Worm (Caenorhabditis elegans) whole organism, young adult: Measurements from ENCODE around the gene zipt-7.1.

ENCODE experiments used
- B0035.1 ChIP-seq: sonication (generic microtip); optimal IDR thresholded peaks from 2 replicates; lab custom pipeline; 2016; ENCODE audit warnings: missing genetic modification characterization, mild to moderate bottlenecking, missing compliant biosample characterization, missing genotype, missing genetic modification reagents
- B0261.1 ChIP-seq: sonication (generic microtip); optimal IDR thresholded peaks from 2 replicates; lab custom pipeline; 2016; ENCODE audit warnings: mild to moderate bottlenecking, missing genetic modification characterization, moderate library complexity, missing compliant biosample characterization
- F22D6.2 ChIP-seq: sonication (generic microtip); optimal IDR thresholded peaks from 2 replicates; lab custom pipeline; 2016; ENCODE audit warnings: mild to moderate bottlenecking, missing genetic modification characterization, missing compliant biosample characterization
- F33H1.4 ChIP-seq: fragments of 200-800 bp; sonication (Bioruptor generic); IDR thresholded peaks from 2 replicates; pipeline ENCODE4 v1.3.6; 2022; ENCODE audit warnings: missing genetic modification reagents, missing genetic modification characterization, missing compliant biosample characterization
- F37B4.10 ChIP-seq: fragments of 200-800 bp; sonication (Bioruptor generic); IDR thresholded peaks from 2 replicates; pipeline ENCODE4 v1.3.6; 2022; ENCODE audit warnings: missing genetic modification characterization, missing compliant biosample characterization
- F49E8.2 ChIP-seq: sonication (generic microtip); optimal IDR thresholded peaks from 3 replicates; lab custom pipeline; 2017; ENCODE audit warnings: missing genetic modification characterization, mild to moderate bottlenecking, missing compliant biosample characterization, antibody characterized with exemption, moderate library complexity; ENCODE audit not compliant: insufficient read depth
- T07F8.4 ChIP-seq: sonication (generic microtip); optimal IDR thresholded peaks from 2 replicates; lab custom pipeline; 2016; ENCODE audit warnings: mild to moderate bottlenecking, missing genetic modification characterization, moderate library complexity, missing compliant biosample characterization
- Y67H2A.10 ChIP-seq: fragments of 200-800 bp; sonication (Bioruptor generic); conservative IDR thresholded peaks from 2 replicates; pipeline ENCODE4 v1.3.6; 2022; ENCODE audit warnings: missing genetic modification reagents, missing genetic modification characterization, missing compliant biosample characterization
- ZK185.1 ChIP-seq: sonication (generic microtip); optimal IDR thresholded peaks from 2 replicates; lab custom pipeline; 2016; ENCODE audit warnings: mild to moderate bottlenecking, missing genetic modification characterization, missing compliant biosample characterization; ENCODE audit not compliant: poor library complexity, severe bottlenecking
- ama-1 ChIP-seq, 3 experiments: fragments of 150-350 bp in 1 of 3; sonication (generic microtip) in 2 of 3; optimal IDR thresholded peaks; 2 replicates each; lab custom pipeline; 2014 to 2018; ENCODE audit warnings: missing biosample characterization in 2 of 3, missing genetic modification characterization in 2 of 3, missing genetic modification reagents in 2 of 3
- aptf-2 ChIP-seq: fragments of 200-800 bp; sonication (Bioruptor generic); conservative IDR thresholded peaks from 2 replicates; pipeline ENCODE4 v1.3.6; 2022; ENCODE audit warnings: missing genetic modification reagents, missing genetic modification characterization, missing compliant biosample characterization
- athp-1 ChIP-seq: sonication (generic microtip); optimal IDR thresholded peaks from 2 replicates; lab custom pipeline; 2017; ENCODE audit warnings: mild to moderate bottlenecking, missing genetic modification characterization, missing compliant biosample characterization
- attf-5 ChIP-seq: fragments of 200-800 bp; sonication (Bioruptor generic); optimal IDR thresholded peaks from 2 replicates; lab custom pipeline; 2018; ENCODE audit warnings: mild to moderate bottlenecking, missing genetic modification characterization, missing compliant biosample characterization
- cebp-1 ChIP-seq, 2 experiments: fragments of 200-800 bp in 1 of 2; sonication (Bioruptor generic) in 1 of 2; sonication (generic microtip) in 1 of 2; IDR thresholded peaks in 1 of 2; optimal IDR thresholded peaks in 1 of 2; 2 replicates each; pipeline versions ENCODE4 v1.3.6 to Lab custom; 2017 to 2022; ENCODE audit warnings: missing compliant biosample characterization in 2 of 2, missing genetic modification characterization in 2 of 2, mild to moderate bottlenecking in 1 of 2, missing genetic modification reagents in 1 of 2, moderate library complexity in 1 of 2
- ceh-40 ChIP-seq: fragments of 200-800 bp; sonication (Bioruptor generic); IDR thresholded peaks from 2 replicates; pipeline ENCODE4 v1.3.6; 2022; ENCODE audit warnings: missing genetic modification characterization, missing compliant biosample characterization
- chd-7 ChIP-seq: sonication (generic microtip); optimal IDR thresholded peaks from 2 replicates; lab custom pipeline; 2016; ENCODE audit warnings: mild to moderate bottlenecking, missing genetic modification characterization, moderate library complexity, missing compliant biosample characterization
- him-1 ChIP-seq: sonication (generic microtip); optimal IDR thresholded peaks from 2 replicates; lab custom pipeline; 2016; ENCODE audit warnings: missing genotype, missing genetic modification reagents, missing genetic modification characterization, missing compliant biosample characterization
- hlh-12 ChIP-seq: sonication (generic microtip); optimal IDR thresholded peaks from 2 replicates; lab custom pipeline; 2016; ENCODE audit warnings: missing genetic modification characterization, missing compliant biosample characterization
- hmg-1.2 ChIP-seq: fragments of 200-800 bp; sonication (Bioruptor generic); IDR thresholded peaks from 2 replicates; pipeline ENCODE4 v1.3.6; 2022; ENCODE audit warnings: missing genetic modification reagents, missing genetic modification characterization, missing compliant biosample characterization
- let-526 ChIP-seq: fragments of 200-800 bp; sonication (Bioruptor generic); IDR thresholded peaks from 2 replicates; pipeline ENCODE4 v1.3.6; 2022; ENCODE audit warnings: missing genetic modification reagents, missing genetic modification characterization, missing compliant biosample characterization
- let-607 ChIP-seq, 2 experiments: fragments of 200-800 bp in 1 of 2; sonication (Bioruptor generic) in 1 of 2; sonication (generic microtip) in 1 of 2; optimal IDR thresholded peaks; 2 replicates each; lab custom pipeline; 2016 to 2018; ENCODE audit warnings: mild to moderate bottlenecking in 2 of 2, missing compliant biosample characterization in 2 of 2, missing genetic modification characterization in 2 of 2, moderate library complexity in 2 of 2, missing genotype in 1 of 2
- lin-26 ChIP-seq: fragments of 200-800 bp; sonication (Bioruptor generic); IDR thresholded peaks from 2 replicates; pipeline ENCODE4 v1.3.6; 2022; ENCODE audit warnings: missing genetic modification reagents, missing genetic modification characterization, missing compliant biosample characterization
- lin-35 ChIP-seq, 3 experiments: fragments of 150-350 bp in 2 of 3; sonication (generic microtip) in 1 of 3; optimal IDR thresholded peaks; 2 replicates each; lab custom pipeline; 2014 to 2018; ENCODE audit warnings: missing biosample characterization in 3 of 3, missing genetic modification characterization in 3 of 3, missing genetic modification reagents in 3 of 3
- madf-10 ChIP-seq: sonication (generic microtip); optimal IDR thresholded peaks from 2 replicates; lab custom pipeline; 2016; ENCODE audit warnings: mild to moderate bottlenecking, missing genetic modification characterization, missing compliant biosample characterization
- mcd-1 ChIP-seq: fragments of 200-800 bp; sonication (Bioruptor generic); IDR thresholded peaks from 2 replicates; pipeline ENCODE4 v1.3.6; 2022; ENCODE audit warnings: missing genetic modification reagents, missing genetic modification characterization, missing compliant biosample characterization
- nfya-2 ChIP-seq: fragments of 200-800 bp; sonication (Bioruptor generic); IDR thresholded peaks from 2 replicates; pipeline ENCODE4 v1.3.6; 2022; ENCODE audit warnings: missing genetic modification reagents, missing genetic modification characterization, missing compliant biosample characterization
- nfyb-1 ChIP-seq: fragments of 200-800 bp; sonication (Bioruptor generic); IDR thresholded peaks from 2 replicates; pipeline ENCODE4 v1.3.6; 2022; ENCODE audit warnings: missing genetic modification reagents, missing genetic modification characterization, missing compliant biosample characterization
- nhr-179 ChIP-seq: sonication (generic microtip); optimal IDR thresholded peaks from 2 replicates; lab custom pipeline; 2016; ENCODE audit warnings: mild to moderate bottlenecking, missing genetic modification characterization, missing compliant biosample characterization
- nhr-80 ChIP-seq: sonication (generic microtip); optimal IDR thresholded peaks from 2 replicates; lab custom pipeline; 2016; ENCODE audit warnings: missing genetic modification characterization, missing compliant biosample characterization
- nhr-90 ChIP-seq: sonication (generic microtip); optimal IDR thresholded peaks from 2 replicates; lab custom pipeline; 2016; ENCODE audit warnings: missing genotype, mild to moderate bottlenecking, missing genetic modification characterization, missing compliant biosample characterization
- pbrm-1 ChIP-seq: fragments of 200-800 bp; sonication (Bioruptor generic); IDR thresholded peaks from 2 replicates; pipeline ENCODE4 v1.3.6; 2022; ENCODE audit warnings: missing genetic modification reagents, missing genetic modification characterization, missing compliant biosample characterization
- rcor-1 ChIP-seq: fragments of 200-800 bp; sonication (Bioruptor generic); IDR thresholded peaks from 2 replicates; pipeline ENCODE4 v1.3.6; 2022; ENCODE audit warnings: missing genetic modification reagents, missing genetic modification characterization, missing compliant biosample characterization
- repo-1 ChIP-seq: sonication (generic microtip); optimal IDR thresholded peaks from 2 replicates; lab custom pipeline; 2017; ENCODE audit warnings: mild to moderate bottlenecking, missing genetic modification characterization, missing compliant biosample characterization
- snpc-1.1 ChIP-seq: sonication (generic microtip); optimal IDR thresholded peaks from 2 replicates; lab custom pipeline; 2017; ENCODE audit warnings: missing genetic modification characterization, mild to moderate bottlenecking, missing compliant biosample characterization, antibody characterized with exemption, moderate library complexity, missing genotype, missing genetic modification reagents; ENCODE audit not compliant: insufficient read depth
- snpc-3.4 ChIP-seq: sonication (generic microtip); optimal IDR thresholded peaks from 2 replicates; lab custom pipeline; 2017; ENCODE audit warnings: missing genetic modification characterization, mild to moderate bottlenecking, missing compliant biosample characterization, antibody characterized with exemption, moderate library complexity, missing genotype, missing genetic modification reagents
- snpc-4 ChIP-seq, 5 experiments: fragments of 150-350 bp in 1 of 5; sonication (generic microtip) in 4 of 5; optimal IDR thresholded peaks; 2 replicates each; lab custom pipeline; 2014 to 2018; ENCODE audit warnings: missing genetic modification characterization in 5 of 5, missing biosample characterization in 3 of 5, antibody characterized with exemption in 2 of 5, mild to moderate bottlenecking in 2 of 5, missing compliant biosample characterization in 2 of 5, missing genotype in 2 of 5, moderate library complexity in 2 of 5, missing genetic modification reagents in 1 of 5
- somi-1 ChIP-seq: fragments of 200-800 bp; sonication (Bioruptor generic); optimal IDR thresholded peaks from 2 replicates; lab custom pipeline; 2018; ENCODE audit warnings: mild to moderate bottlenecking, missing genetic modification characterization, missing compliant biosample characterization
- unc-130 ChIP-seq: sonication (generic microtip); optimal IDR thresholded peaks from 2 replicates; lab custom pipeline; 2016; ENCODE audit warnings: missing genetic modification reagents, missing genetic modification characterization, missing compliant biosample characterization
- ztf-18 ChIP-seq: sonication (generic microtip); optimal IDR thresholded peaks from 2 replicates; lab custom pipeline; 2016; ENCODE audit warnings: missing genotype, mild to moderate bottlenecking, missing genetic modification characterization, missing compliant biosample characterization
- ztf-28 ChIP-seq: fragments of 200-800 bp; sonication (Bioruptor generic); IDR thresholded peaks from 2 replicates; pipeline ENCODE4 v1.3.6; 2022; ENCODE audit warnings: missing genetic modification reagents, missing genetic modification characterization, missing compliant biosample characterization
- ztf-6 ChIP-seq: fragments of 200-800 bp; sonication (Bioruptor generic); IDR thresholded peaks from 2 replicates; pipeline ENCODE4 v1.3.6; 2022; ENCODE audit warnings: missing genetic modification reagents, missing genetic modification characterization, missing compliant biosample characterization

zipt-7.1 gene

DNA sequence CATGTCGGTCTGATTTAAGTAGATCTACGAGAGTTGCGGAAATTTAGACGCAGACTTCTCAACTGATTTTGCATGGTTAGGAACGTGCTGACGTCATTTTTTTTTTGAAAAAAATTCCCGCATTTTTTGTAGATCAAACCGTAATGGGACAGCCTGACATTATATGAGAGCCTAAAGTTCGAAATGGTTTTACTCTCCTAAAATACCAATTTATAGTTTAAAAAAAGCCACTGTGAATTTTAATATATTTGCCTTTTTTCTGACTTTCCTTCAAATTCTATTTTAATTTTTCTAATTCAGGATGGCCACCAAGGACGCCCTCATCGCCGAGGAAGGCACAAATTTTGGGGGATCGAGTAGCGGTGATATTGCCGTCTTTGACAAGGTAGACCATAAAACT is 18.9 kb downstream of the zipt-7.1 start, which contains the start of gene atgp-1:
Gene atgp-1 (plus strand): TSS at position 301 of the 400 bp plus-strand sequence.
- TF ChIP-seq nfya-2 (GFP tag; lab: Robert Waterston, UW) (no peak), T07F8.4 (tag; lab: Kevin White, UChicago) (no peak), snpc-1.1 (tag; lab: Kevin White, UChicago) (no peak), attf-5 (GFP tag; lab: Kevin White, UChicago) (no peak), F22D6.2 (no peak), athp-1 (tag; lab: Kevin White, UChicago) (no peak), F37B4.10 (GFP tag; lab: Robert Waterston, UW) (no peak), repo-1 (no peak), ztf-18 (no peak)
- TF ChIP-seq, all 124 proteins: peak for 0

DNA sequence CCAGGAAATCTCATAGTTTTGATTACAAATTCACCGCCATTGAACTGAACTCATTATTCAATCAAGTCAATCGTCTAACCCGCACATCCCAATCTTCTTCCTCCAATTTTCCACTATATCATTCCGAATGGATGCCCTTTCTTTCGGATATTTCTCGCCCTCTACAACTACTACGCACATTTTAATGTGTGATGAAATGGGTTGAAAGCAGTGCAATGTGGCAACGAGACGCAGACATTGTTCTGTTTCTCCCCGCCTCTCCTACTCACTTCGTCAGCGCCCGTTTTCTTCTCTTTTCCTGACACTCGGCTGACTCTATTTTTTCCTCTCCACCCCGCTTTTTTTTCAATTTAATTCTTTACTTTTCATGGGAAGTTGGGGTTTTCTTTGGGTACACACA is 19.3 kb downstream of the zipt-7.1 start:
- TF ChIP-seq hlh-12 (tag; lab: Kevin White, UChicago) (no peak), let-526 (no peak), pbrm-1 (no peak), cebp-1 (GFP tag; IDR thresholded peaks at IDR 0.05; lab: Robert Waterston, UW) (peak; percentile 46; the same call in 1 of the 2 replicates), cebp-1 (tag; optimal IDR thresholded peaks at IDR 0.05; lab: Kevin White, UChicago) (peak; percentile 86), lin-35 (GFP tag; optimal IDR thresholded peaks at IDR 0.05; lab: Kevin White, UChicago) (peak in 1 of 3 experiments; percentile 9), ama-1 (optimal IDR thresholded peaks at IDR 0.05; lab: Kevin White, UChicago) (peak; percentile 33), ama-1 (GFP tag; optimal IDR thresholded peaks at IDR 0.05; lab: Kevin White, UChicago) (no peak), somi-1 (GFP tag; lab: Kevin White, UChicago) (no peak), aptf-2 (GFP tag; lab: Robert Waterston, UW) (no peak), snpc-1.1 (tag; lab: Kevin White, UChicago) (no peak), ztf-6 (GFP tag; lab: Robert Waterston, UW) (no peak), him-1 (tag; lab: Kevin White, UChicago) (no peak), snpc-3.4 (tag; lab: Kevin White, UChicago) (no peak), ztf-28 (GFP tag; lab: Robert Waterston, UW) (no peak), snpc-4 (GFP tag; optimal IDR thresholded peaks at IDR 0.05; lab: Kevin White, UChicago) (no peak), snpc-4 (tag; optimal IDR thresholded peaks at IDR 0.05; lab: Kevin White, UChicago) (peak in 1 of 4 experiments; percentile 37), ZK185.1 (peak; percentile 2), lin-26 (GFP tag; lab: Robert Waterston, UW) (no peak), B0261.1 (tag; lab: Kevin White, UChicago) (no peak), rcor-1 (GFP tag; lab: Robert Waterston, UW) (peak; percentile 30; the same call in 1 of the 2 replicates), F49E8.2 (tag; lab: Kevin White, UChicago) (no peak), chd-7 (tag; lab: Kevin White, UChicago) (no peak), B0035.1 (tag; lab: Kevin White, UChicago) (no peak), nhr-80 (tag; lab: Kevin White, UChicago) (peak; percentile 30), nfyb-1 (peak; percentile 51; the same call in 1 of the 2 replicates), unc-130 (GFP tag; lab: Kevin White, UChicago) (no peak), nhr-179 (tag; lab: Kevin White, UChicago) (no peak), nhr-90 (tag; lab: Kevin White, UChicago) (no peak), Y67H2A.10 (GFP tag; lab: Robert Waterston, UW) (no peak), madf-10 (no peak), F33H1.4 (GFP tag; lab: Robert Waterston, UW) (no peak), ceh-40 (no peak), let-607 (tag; optimal IDR thresholded peaks at IDR 0.05; lab: Kevin White, UChicago) (no peak), mcd-1 (GFP tag; lab: Robert Waterston, UW) (peak; percentile 33; the same call in 1 of the 2 replicates), hmg-1.2 (peak; percentile 68; the same call in 1 of the 2 replicates)
- TF ChIP-seq, all 124 proteins: peak for 10
